Fruit fly (Drosophila melanogaster) whole organism, embryonic: Measurements from ENCODE around the gene ClpP.
A peak's percentile ranks its signal among the peaks of the same experiment; 100 is the strongest.

ENCODE experiments used
- BEAF-32 ChIP-seq: fragments of 200-800 bp; sonication (Bioruptor generic); optimal IDR thresholded peaks from 3 replicates; lab custom pipeline; 2017; ENCODE audit warnings: missing biosample characterization, missing genetic modification characterization, mild to moderate bottlenecking, moderate library complexity, missing genetic modification reagents
- CG11504 ChIP-seq: fragments of 200-800 bp; sonication (Bioruptor generic); optimal IDR thresholded peaks from 3 replicates; lab custom pipeline; 2019; ENCODE audit warnings: missing biosample characterization, mild to moderate bottlenecking, missing genetic modification characterization, moderate library complexity
- CG11695 ChIP-seq: fragments of 200-800 bp; sonication (Bioruptor generic); IDR thresholded peaks from 3 replicates; pipeline ENCODE4 v1.3.6; 2022; ENCODE audit warnings: missing biosample characterization, missing genetic modification characterization
- CG12744 ChIP-seq: fragments of 200-800 bp; sonication (Bioruptor generic); optimal IDR thresholded peaks from 2 replicates; lab custom pipeline; 2016; ENCODE audit warnings: missing biosample characterization, missing genetic modification characterization
- CG13624 ChIP-seq: fragments of 200-800 bp; sonication (Bioruptor generic); optimal IDR thresholded peaks from 2 replicates; lab custom pipeline; 2016; ENCODE audit warnings: missing biosample characterization, missing genetic modification characterization
- CG15479 ChIP-seq: fragments of 200-800 bp; sonication (Bioruptor generic); optimal IDR thresholded peaks from 3 replicates; lab custom pipeline; 2019; ENCODE audit warnings: missing biosample characterization, mild to moderate bottlenecking, missing genetic modification characterization, moderate library complexity
- CG17568 ChIP-seq: fragments of 200-800 bp; sonication (Bioruptor generic); optimal IDR thresholded peaks from 2 replicates; lab custom pipeline; 2018; ENCODE audit warnings: missing biosample characterization, mild to moderate bottlenecking, missing genetic modification characterization, moderate library complexity
- CG17829 ChIP-seq: fragments of 200-800 bp; optimal IDR thresholded peaks from 2 replicates; lab custom pipeline; 2019; ENCODE audit warnings: missing biosample characterization, mild to moderate bottlenecking, missing genetic modification characterization, moderate library complexity
- CG17912 ChIP-seq: fragments of 200-800 bp; sonication (Bioruptor generic); optimal IDR thresholded peaks from 2 replicates; lab custom pipeline; 2018; ENCODE audit warnings: missing biosample characterization, mild to moderate bottlenecking, missing genetic modification characterization
- CG18262 ChIP-seq: fragments of 200-800 bp; optimal IDR thresholded peaks from 3 replicates; lab custom pipeline; 2019; ENCODE audit warnings: missing biosample characterization, mild to moderate bottlenecking, missing genetic modification characterization, moderate library complexity
- CG1832 ChIP-seq: fragments of 200-800 bp; sonication (Bioruptor generic); optimal IDR thresholded peaks from 2 replicates; lab custom pipeline; 2017; ENCODE audit warnings: missing biosample characterization, mild to moderate bottlenecking, missing genetic modification characterization, inconsistent platforms
- CG18619 ChIP-seq: fragments of 200-800 bp; sonication (Bioruptor generic); optimal IDR thresholded peaks from 3 replicates; lab custom pipeline; 2017; ENCODE audit warnings: missing biosample characterization, mild to moderate bottlenecking, missing genetic modification characterization
- CG2678 ChIP-seq: fragments of 200-800 bp; sonication (Bioruptor generic); optimal IDR thresholded peaks from 3 replicates; lab custom pipeline; 2019; ENCODE audit warnings: missing biosample characterization, mild to moderate bottlenecking, missing genetic modification characterization, moderate library complexity
- CG30403 ChIP-seq: fragments of 200-800 bp; sonication (Bioruptor generic); optimal IDR thresholded peaks from 3 replicates; lab custom pipeline; 2016; ENCODE audit warnings: missing biosample characterization, missing genetic modification characterization
- CG33557 ChIP-seq: fragments of 200-800 bp; sonication (Bioruptor generic); optimal IDR thresholded peaks from 2 replicates; lab custom pipeline; 2019; ENCODE audit warnings: missing biosample characterization, mild to moderate bottlenecking, missing genetic modification characterization, moderate library complexity
- CG3726 ChIP-seq: fragments of 200-800 bp; sonication (Bioruptor generic); IDR thresholded peaks from 3 replicates; pipeline ENCODE4, ENCODE4 v1.3.6; 2022; ENCODE audit warnings: missing biosample characterization, missing genetic modification characterization
- CG6175 ChIP-seq: fragments of 200-800 bp; sonication (Bioruptor generic); IDR thresholded peaks from 3 replicates; pipeline ENCODE4 v1.3.6; 2022; ENCODE audit warnings: missing biosample characterization, missing genetic modification characterization
- CG7963 ChIP-seq: fragments of 200-800 bp; sonication (Bioruptor generic); IDR thresholded peaks from 3 replicates; pipeline ENCODE4 v1.3.6; 2022; ENCODE audit warnings: missing biosample characterization, missing genetic modification characterization; ENCODE audit not compliant: partially characterized antibody
- CG7987 ChIP-seq: fragments of 200-800 bp; sonication (Bioruptor generic); optimal IDR thresholded peaks from 2 replicates; lab custom pipeline; 2018; ENCODE audit warnings: missing biosample characterization, mild to moderate bottlenecking, missing genetic modification characterization, moderate library complexity
- CG8924 ChIP-seq: fragments of 200-800 bp; optimal IDR thresholded peaks from 3 replicates; lab custom pipeline; 2019; ENCODE audit warnings: missing biosample characterization, mild to moderate bottlenecking, missing genetic modification characterization, moderate library complexity
- CG9817 ChIP-seq: fragments of 200-800 bp; sonication (Bioruptor generic); optimal IDR thresholded peaks from 2 replicates; lab custom pipeline; 2018; ENCODE audit warnings: missing biosample characterization, mild to moderate bottlenecking, missing genetic modification characterization, moderate library complexity
- D19A ChIP-seq: fragments of 200-800 bp; optimal IDR thresholded peaks from 3 replicates; lab custom pipeline; 2019; ENCODE audit warnings: missing biosample characterization, mild to moderate bottlenecking, missing genetic modification characterization, moderate library complexity
- HLH4C ChIP-seq: fragments of 200-800 bp; sonication (Bioruptor generic); IDR thresholded peaks from 3 replicates; pipeline ENCODE4 v1.3.6; 2022; ENCODE audit warnings: missing biosample characterization, missing genetic modification characterization; ENCODE audit not compliant: partially characterized antibody
- HmgZ ChIP-seq: fragments of 200-800 bp; sonication (Bioruptor generic); optimal IDR thresholded peaks from 2 replicates; lab custom pipeline; 2018; ENCODE audit warnings: missing biosample characterization, mild to moderate bottlenecking, missing genetic modification characterization
- Hmx ChIP-seq: fragments of 200-800 bp; sonication (Bioruptor generic); optimal IDR thresholded peaks from 2 replicates; lab custom pipeline; 2016; ENCODE audit warnings: missing biosample characterization, missing genetic modification characterization
- Hr51 ChIP-seq, 2 experiments: fragments of 200-800 bp; sonication (Bioruptor generic); optimal IDR thresholded peaks; 2 replicates in 1 of 2; 3 replicates in 1 of 2; lab custom pipeline; 2016 to 2018; ENCODE audit warnings: missing biosample characterization in 2 of 2, missing genetic modification characterization in 2 of 2, mild to moderate bottlenecking in 1 of 2, moderate library complexity in 1 of 2
- MESR4 ChIP-seq: fragments of 200-800 bp; sonication (Bioruptor generic); optimal IDR thresholded peaks from 2 replicates; lab custom pipeline; 2018; ENCODE audit warnings: missing biosample characterization, mild to moderate bottlenecking, missing genetic modification characterization, moderate library complexity
- Max ChIP-seq: fragments of 200-800 bp; sonication (Bioruptor generic); optimal IDR thresholded peaks from 2 replicates; lab custom pipeline; 2016; ENCODE audit warnings: missing biosample characterization, mild to moderate bottlenecking, missing genetic modification characterization
- NC2β ChIP-seq: fragments of 200-800 bp; sonication (Bioruptor generic); optimal IDR thresholded peaks from 2 replicates; lab custom pipeline; 2016; ENCODE audit warnings: missing biosample characterization, missing genetic modification characterization
- Nf-YC ChIP-seq: fragments of 200-800 bp; optimal IDR thresholded peaks from 3 replicates; lab custom pipeline; 2019; ENCODE audit warnings: missing biosample characterization, mild to moderate bottlenecking, missing genetic modification characterization, moderate library complexity
- Opbp ChIP-seq: fragments of 200-800 bp; sonication (Bioruptor generic); IDR thresholded peaks from 3 replicates; pipeline ENCODE4 v1.3.6; 2022; ENCODE audit warnings: missing biosample characterization, missing genetic modification characterization; ENCODE audit not compliant: partially characterized antibody
- Six4 ChIP-seq: fragments of 200-800 bp; sonication (Bioruptor generic); optimal IDR thresholded peaks from 2 replicates; lab custom pipeline; 2016; ENCODE audit warnings: missing biosample characterization, missing genetic modification characterization
- Trl ChIP-seq, 3 experiments: fragments of >200 bp in 2 of 3; fragments of 200-800 bp in 1 of 3; sonication (Bioruptor generic) in 1 of 3; optimal IDR thresholded peaks; 2 replicates in 1 of 3; 3 replicates in 2 of 3; lab custom pipeline; 2016 to 2017; ENCODE audit warnings: missing biosample characterization in 1 of 3, missing genetic modification characterization in 1 of 3
- ac ChIP-seq: fragments of 200-800 bp; sonication (Bioruptor generic); optimal IDR thresholded peaks from 3 replicates; lab custom pipeline; 2017; ENCODE audit warnings: missing biosample characterization, mild to moderate bottlenecking, missing genetic modification characterization
- ato ChIP-seq: fragments of 200-800 bp; sonication (Bioruptor generic); IDR thresholded peaks from 2 replicates; pipeline ENCODE4 v1.3.6; 2022; ENCODE audit warnings: missing biosample characterization, missing genetic modification characterization; ENCODE audit not compliant: partially characterized antibody
- bigmax ChIP-seq: fragments of 200-800 bp; sonication (Bioruptor generic); optimal IDR thresholded peaks from 2 replicates; lab custom pipeline; 2018; ENCODE audit warnings: missing biosample characterization, mild to moderate bottlenecking, missing genetic modification characterization
- ci ChIP-seq: fragments of 200-800 bp; sonication (Bioruptor generic); IDR thresholded peaks from 3 replicates; pipeline ENCODE4 v1.3.6; 2022; ENCODE audit warnings: missing biosample characterization, missing genetic modification characterization
- dan ChIP-seq: fragments of 200-800 bp; sonication (Bioruptor generic); IDR thresholded peaks from 2 replicates; pipeline ENCODE4 v1.3.6; 2022; ENCODE audit warnings: missing biosample characterization, missing genetic modification characterization
- gsb-n ChIP-seq: fragments of 200-800 bp; sonication (Bioruptor generic); optimal IDR thresholded peaks from 3 replicates; lab custom pipeline; 2018; ENCODE audit warnings: missing biosample characterization, mild to moderate bottlenecking, missing genetic modification characterization
- h ChIP-seq: fragments of >200 bp; optimal IDR thresholded peaks from 2 replicates; lab custom pipeline; 2017
- lilli ChIP-seq: fragments of 200-800 bp; sonication (Bioruptor generic); optimal IDR thresholded peaks from 3 replicates; lab custom pipeline; 2016; ENCODE audit warnings: missing biosample characterization, missing genetic modification characterization
- pum ChIP-seq: fragments of 200-800 bp; sonication (Bioruptor generic); optimal IDR thresholded peaks from 2 replicates; lab custom pipeline; 2016; ENCODE audit warnings: missing biosample characterization, missing genetic modification characterization
- ro ChIP-seq: fragments of 200-800 bp; sonication (Bioruptor generic); IDR thresholded peaks from 2 replicates; pipeline ENCODE4 v1.3.6; 2022; ENCODE audit warnings: missing biosample characterization, missing genetic modification characterization
- sens ChIP-seq: fragments of 200-800 bp; sonication (Bioruptor generic); peaks from one replicate; lab custom pipeline; 2016; ENCODE audit warnings: missing biosample characterization, missing genetic modification characterization
- sim ChIP-seq: fragments of 200-800 bp; sonication (Bioruptor generic); IDR thresholded peaks from 2 replicates; pipeline ENCODE4 v1.3.6; 2022; ENCODE audit warnings: missing biosample characterization, missing genetic modification characterization
- slbo ChIP-seq: fragments of 200-800 bp; sonication (Bioruptor generic); IDR thresholded peaks from 2 replicates; pipeline ENCODE4 v1.3.6; 2022; ENCODE audit warnings: missing biosample characterization, missing genetic modification characterization
- sna ChIP-seq: fragments of 200-800 bp; sonication (Bioruptor generic); IDR thresholded peaks from 2 replicates; pipeline ENCODE4 v1.3.6; 2022; ENCODE audit warnings: missing biosample characterization, missing genetic modification characterization; ENCODE audit not compliant: partially characterized antibody
- so ChIP-seq: fragments of 200-800 bp; sonication (Bioruptor generic); IDR thresholded peaks from 3 replicates; pipeline ENCODE4 v1.3.6; 2022; ENCODE audit warnings: missing biosample characterization, missing genetic modification characterization
- sqz ChIP-seq: fragments of 200-800 bp; sonication (Bioruptor generic); optimal IDR thresholded peaks from 3 replicates; lab custom pipeline; 2018; ENCODE audit warnings: missing biosample characterization, mild to moderate bottlenecking, missing genetic modification characterization
- tap ChIP-seq: fragments of 200-800 bp; optimal IDR thresholded peaks from 3 replicates; lab custom pipeline; 2019; ENCODE audit warnings: missing biosample characterization, mild to moderate bottlenecking, missing genetic modification characterization, moderate library complexity
- zen ChIP-seq: fragments of 200-800 bp; sonication (Bioruptor generic); optimal IDR thresholded peaks from 3 replicates; lab custom pipeline; 2018; ENCODE audit warnings: missing biosample characterization, mild to moderate bottlenecking, missing genetic modification characterization, moderate library complexity

The ClpP gene

dm6 chr2L:10321612-10322011 is 35.0 kb upstream of the ClpP start (continued):
- no peak for TF ChIP-seq gsb-n
- TF ChIP-seq CG2678 (tag; lab: Kevin White, UChicago) = no peak
- no peak for TF ChIP-seq dan (GFP tag; lab: Robert Waterston, UW)
- TF ChIP-seq slbo (GFP tag; lab: Robert Waterston, UW) = no peak
- TF ChIP-seq Hmx = no peak
- TF ChIP-seq tap (tag; lab: Kevin White, UChicago) = no peak
- no peak for TF ChIP-seq CG3726 (GFP tag; lab: Robert Waterston, UW)
- TF ChIP-seq CG17829 (tag; lab: Kevin White, UChicago) = no peak
- TF ChIP-seq Opbp (GFP tag; lab: Robert Waterston, UW) = no peak
- peak; percentile 20 for TF ChIP-seq sens (GFP tag; lab: Kevin White, UChicago)
- TF ChIP-seq CG1832 (GFP tag; lab: Kevin White, UChicago) = no peak
- TF ChIP-seq zen (tag; lab: Kevin White, UChicago) = no peak
- no peak for TF ChIP-seq sna (GFP tag; lab: Robert Waterston, UW)
- TF ChIP-seq Nf-YC = peak; percentile 5
- TF ChIP-seq bigmax = peak; percentile 25
- peak; percentile 23 for TF ChIP-seq CG17912
- peak; percentile 58; the same call in 1 of the 3 replicates for TF ChIP-seq so
- TF ChIP-seq Trl (optimal IDR thresholded peaks at IDR 0.05; lab: Kevin White, UChicago) = no peak
- TF ChIP-seq Trl (GFP tag; optimal IDR thresholded peaks at IDR 0.05; lab: Kevin White, UChicago) = no peak
- no peak for TF ChIP-seq CG9817 (tag; lab: Kevin White, UChicago)
- no peak for TF ChIP-seq Six4 (GFP tag; lab: Kevin White, UChicago)
- TF ChIP-seq ato (GFP tag; lab: Robert Waterston, UW) = no peak
- no peak for TF ChIP-seq CG33557 (GFP tag; lab: Kevin White, UChicago)
- TF ChIP-seq CG17568 (GFP tag; lab: Kevin White, UChicago) = no peak
- no peak for TF ChIP-seq CG18262 (tag; lab: Kevin White, UChicago)
- TF ChIP-seq CG11695 = no peak
- TF ChIP-seq HLH4C = no peak
- no peak for TF ChIP-seq lilli (GFP tag; lab: Kevin White, UChicago)
- no peak for TF ChIP-seq sqz (GFP tag; lab: Kevin White, UChicago)
- TF ChIP-seq CG13624 = no peak
- TF ChIP-seq pum = no peak
- TF ChIP-seq Hr51 (GFP tag; optimal IDR thresholded peaks at IDR 0.05; lab: Kevin White, UChicago) = no peak
- TF ChIP-seq CG7963 = no peak
- peak; percentile 23 for TF ChIP-seq HmgZ
- no peak for TF ChIP-seq CG8924
- TF ChIP-seq CG12744 (GFP tag; lab: Kevin White, UChicago) = no peak
- TF ChIP-seq NC2β (GFP tag; lab: Kevin White, UChicago) = no peak
- no peak for TF ChIP-seq sim (GFP tag; lab: Robert Waterston, UW)
- no peak for TF ChIP-seq ci
- TF ChIP-seq ro = no peak
- no peak for TF ChIP-seq ac (GFP tag; lab: Kevin White, UChicago)
- no peak for TF ChIP-seq CG15479
- TF ChIP-seq D19A (tag; lab: Kevin White, UChicago) = no peak
- no peak for TF ChIP-seq CG6175 (GFP tag; lab: Robert Waterston, UW)
- TF ChIP-seq CG30403 (GFP tag; lab: Kevin White, UChicago) = no peak
- no peak for TF ChIP-seq BEAF-32 (GFP tag; lab: Kevin White, UChicago)
- no peak for TF ChIP-seq Max (GFP tag; lab: Kevin White, UChicago)
- TF ChIP-seq h (lab: Kevin White, UChicago) = no peak
- TF ChIP-seq CG7987 (GFP tag; lab: Kevin White, UChicago) = peak; percentile 10
- TF ChIP-seq CG18619 (GFP tag; lab: Kevin White, UChicago) = no peak
- peak; percentile 7 for TF ChIP-seq MESR4 (GFP tag; lab: Kevin White, UChicago)
- TF ChIP-seq CG11504 = no peak
